Worm (Caenorhabditis elegans) whole organism, L1 larva: Measurements from ENCODE around the gene Y82E9BR.8.

Experiments used
- ceh-82 ChIP-seq, 3 experiments: fragments of 150-350 bp in 1 of 3; sonication (generic microtip) in 2 of 3; optimal IDR thresholded peaks; 2 replicates each; lab custom pipeline; 2014 to 2017; ENCODE audit warnings: missing biosample characterization in 3 of 3, missing genetic modification characterization in 3 of 3
- lin-13 ChIP-seq: fragments of 150-350 bp; optimal IDR thresholded peaks from 2 replicates; lab custom pipeline; 2014; ENCODE audit warnings: missing biosample characterization, missing genetic modification reagents, missing genetic modification characterization
- nhr-11 ChIP-seq: fragments of 150-350 bp; optimal IDR thresholded peaks from 2 replicates; lab custom pipeline; 2014; ENCODE audit warnings: missing biosample characterization, missing genetic modification characterization
- sptf-1 ChIP-seq: fragments of 150-350 bp; optimal IDR thresholded peaks from 2 replicates; lab custom pipeline; 2014; ENCODE audit warnings: missing biosample characterization, missing genetic modification characterization
- zag-1 ChIP-seq: fragments of 150-350 bp; optimal IDR thresholded peaks from 2 replicates; lab custom pipeline; 2014; ENCODE audit warnings: missing biosample characterization, missing genetic modification characterization

- no peak for TF ChIP-seq sptf-1 (tag; lab: Kevin White, UChicago)
- TF ChIP-seq ceh-82 (tag; optimal IDR thresholded peaks at IDR 0.05; lab: Kevin White, UChicago): no peak
- no peak for TF ChIP-seq nhr-11
- no peak for TF ChIP-seq lin-13 (GFP tag; lab: Kevin White, UChicago)
- TF ChIP-seq zag-1: no peak
Observed at ce11 chrIII:1354523-1354922, 3.4 kb downstream of the Y82E9BR.8 start.
